Worm (Caenorhabditis elegans) whole organism, L4 larva: ENCODE measurements around the gene thn-2.
A peak's percentile ranks its signal among the peaks of the same experiment; 100 is the strongest.

Experiments used
- F10B5.3 ChIP-seq: sonication (generic microtip); optimal IDR thresholded peaks from 2 replicates; lab custom pipeline; 2016; ENCODE audit warnings: mild to moderate bottlenecking, missing genetic modification characterization, missing compliant biosample characterization
- F26F4.8 ChIP-seq: fragments of 200-800 bp; sonication (Bioruptor generic); conservative IDR thresholded peaks from 2 replicates; pipeline ENCODE4 v1.3.6; 2022; ENCODE audit warnings: missing genetic modification characterization, missing compliant biosample characterization
- F49E8.2 ChIP-seq: sonication (generic microtip); optimal IDR thresholded peaks from 2 replicates; lab custom pipeline; 2016; ENCODE audit warnings: missing compliant biosample characterization, mild to moderate bottlenecking, missing genetic modification characterization, borderline replicate concordance
- R02D3.7 ChIP-seq: fragments of 150-350 bp; sonication (generic microtip); optimal IDR thresholded peaks from 3 replicates; lab custom pipeline; 2014; ENCODE audit warnings: missing biosample characterization, missing genetic modification characterization
- T20F7.1 ChIP-seq: fragments of 200-800 bp; sonication (Bioruptor generic); optimal IDR thresholded peaks from 2 replicates; lab custom pipeline; 2018; ENCODE audit warnings: mild to moderate bottlenecking, missing genetic modification characterization, missing compliant biosample characterization
- T26A8.4 ChIP-seq: fragments of 200-800 bp; sonication (Bioruptor generic); IDR thresholded peaks from 2 replicates; pipeline ENCODE4 v1.3.6; 2022; ENCODE audit warnings: missing genetic modification characterization, missing compliant biosample characterization
- Y48G9A.11 ChIP-seq: fragments of 200-800 bp; sonication (Bioruptor generic); IDR thresholded peaks from 2 replicates; pipeline ENCODE4 v1.3.6; 2022; ENCODE audit warnings: missing genetic modification reagents, missing genetic modification characterization, missing compliant biosample characterization
- ZK337.2 ChIP-seq: fragments of 200-800 bp; sonication (Bioruptor generic); IDR thresholded peaks from 2 replicates; pipeline ENCODE4 v1.3.6; 2022; ENCODE audit warnings: missing genetic modification reagents, missing genetic modification characterization, missing compliant biosample characterization
- aha-1 ChIP-seq: fragments of 150-350 bp; peaks from one replicate; lab custom pipeline; 2014; ENCODE audit warnings: missing biosample characterization, missing genetic modification characterization
- ama-1 ChIP-seq: fragments of 150-350 bp; optimal IDR thresholded peaks from 2 replicates; lab custom pipeline; 2014; ENCODE audit warnings: inconsistent platforms, mixed read lengths
- attf-4 ChIP-seq: sonication (generic microtip); optimal IDR thresholded peaks from 3 replicates; lab custom pipeline; 2017; ENCODE audit warnings: missing biosample characterization, missing genetic modification characterization
- ceh-44 ChIP-seq: fragments of 200-800 bp; sonication (Bioruptor generic); IDR thresholded peaks from 2 replicates; pipeline ENCODE4 v1.3.6; 2022; ENCODE audit warnings: missing genetic modification reagents, missing genetic modification characterization, missing compliant biosample characterization
- ceh-82 ChIP-seq: sonication (generic microtip); optimal IDR thresholded peaks from 2 replicates; lab custom pipeline; 2017; ENCODE audit warnings: missing biosample characterization, missing genetic modification characterization
- ces-1 ChIP-seq: fragments of 150-350 bp; sonication (generic microtip); optimal IDR thresholded peaks from 4 replicates; lab custom pipeline; 2014; ENCODE audit warnings: missing biosample characterization, missing genetic modification reagents, missing genetic modification characterization
- cey-2 ChIP-seq: sonication (generic microtip); optimal IDR thresholded peaks from 3 replicates; lab custom pipeline; 2017; ENCODE audit warnings: missing genetic modification characterization, mild to moderate bottlenecking, missing compliant biosample characterization, antibody characterized with exemption, borderline replicate concordance; ENCODE audit not compliant: insufficient read depth
- ctbp-1 ChIP-seq: fragments of 200-800 bp; sonication (Bioruptor generic); IDR thresholded peaks from 2 replicates; pipeline ENCODE4 v1.3.6; 2022; ENCODE audit warnings: missing genetic modification reagents, missing genetic modification characterization, missing compliant biosample characterization
- daf-16 ChIP-seq, 3 experiments: sonication (generic microtip); optimal IDR thresholded peaks; 2 replicates each; lab custom pipeline; 2016 to 2017; ENCODE audit warnings: missing genetic modification characterization in 3 of 3, missing genetic modification reagents in 3 of 3, mild to moderate bottlenecking in 2 of 3, missing compliant biosample characterization in 2 of 3, missing biosample characterization in 1 of 3, moderate library complexity in 1 of 3
- daf-19 ChIP-seq: fragments of 200-800 bp; sonication (Bioruptor generic); conservative IDR thresholded peaks from 2 replicates; pipeline ENCODE4 v1.3.6; 2022; ENCODE audit warnings: missing genetic modification characterization, missing compliant biosample characterization
- duxl-1 ChIP-seq: sonication (generic microtip); optimal IDR thresholded peaks from 2 replicates; lab custom pipeline; 2016; ENCODE audit warnings: mild to moderate bottlenecking, missing genetic modification characterization, moderate library complexity, missing compliant biosample characterization; ENCODE audit not compliant: poor library complexity
- dve-1 ChIP-seq: sonication (generic microtip); optimal IDR thresholded peaks from 2 replicates; lab custom pipeline; 2017; ENCODE audit warnings: antibody characterized with exemption, mild to moderate bottlenecking, missing genetic modification characterization, missing compliant biosample characterization; ENCODE audit not compliant: insufficient read depth
- egl-27 ChIP-seq: sonication (generic microtip); optimal IDR thresholded peaks from 3 replicates; lab custom pipeline; 2017; ENCODE audit warnings: missing biosample characterization, missing genetic modification reagents, missing genetic modification characterization
- fos-1 ChIP-seq: fragments of 150-350 bp; optimal IDR thresholded peaks from 2 replicates; lab custom pipeline; 2014; ENCODE audit warnings: missing biosample characterization, missing genetic modification characterization
- hif-1 ChIP-seq, 2 experiments: sonication (generic microtip); optimal IDR thresholded peaks; 2 replicates each; lab custom pipeline; 2016 to 2017; ENCODE audit warnings: missing compliant biosample characterization in 2 of 2, missing genetic modification characterization in 2 of 2, missing genetic modification reagents in 2 of 2, missing genotype in 2 of 2, mild to moderate bottlenecking in 1 of 2
- hlh-11 ChIP-seq: fragments of 200-800 bp; sonication (Bioruptor generic); optimal IDR thresholded peaks from 2 replicates; lab custom pipeline; 2018; ENCODE audit warnings: mild to moderate bottlenecking, missing genetic modification characterization, missing compliant biosample characterization
- hlh-30 ChIP-seq: sonication (generic microtip); optimal IDR thresholded peaks from 2 replicates; lab custom pipeline; 2017; ENCODE audit warnings: antibody characterized with exemption, mild to moderate bottlenecking, missing genetic modification characterization, missing compliant biosample characterization; ENCODE audit not compliant: insufficient read depth
- hmg-1.1 ChIP-seq: fragments of 200-800 bp; sonication (Bioruptor generic); IDR thresholded peaks from 2 replicates; pipeline ENCODE4 v1.3.6; 2022; ENCODE audit warnings: missing genetic modification reagents, missing genetic modification characterization, missing compliant biosample characterization
- lim-7 ChIP-seq: fragments of 200-800 bp; sonication (Bioruptor generic); IDR thresholded peaks from 2 replicates; pipeline ENCODE4 v1.3.6; 2022; ENCODE audit warnings: missing genetic modification characterization, missing compliant biosample characterization
- lin-29 ChIP-seq: fragments of 200-800 bp; sonication (Bioruptor generic); IDR thresholded peaks from 2 replicates; pipeline ENCODE4 v1.3.6; 2022; ENCODE audit warnings: missing genetic modification reagents, missing genetic modification characterization, missing compliant biosample characterization
- lin-38 ChIP-seq: fragments of 200-800 bp; sonication (Bioruptor generic); IDR thresholded peaks from 2 replicates; pipeline ENCODE4 v1.3.6; 2022; ENCODE audit warnings: missing genetic modification reagents, missing genetic modification characterization, missing compliant biosample characterization
- madf-9 ChIP-seq: fragments of 200-800 bp; sonication (Bioruptor generic); conservative IDR thresholded peaks from 2 replicates; pipeline ENCODE4 v1.3.6; 2022; ENCODE audit warnings: missing genetic modification reagents, missing genetic modification characterization, missing compliant biosample characterization
- mep-1 ChIP-seq: fragments of 150-350 bp; sonication (generic microtip); optimal IDR thresholded peaks from 3 replicates; lab custom pipeline; 2014; ENCODE audit warnings: missing biosample characterization, missing genetic modification characterization
- mes-2 ChIP-seq: sonication (generic microtip); optimal IDR thresholded peaks from 2 replicates; lab custom pipeline; 2016; ENCODE audit warnings: missing genotype, mild to moderate bottlenecking, missing genetic modification characterization, missing compliant biosample characterization; ENCODE audit not compliant: poor library complexity, severe bottlenecking
- mxl-2 ChIP-seq: fragments of 200-800 bp; sonication (Bioruptor generic); conservative IDR thresholded peaks from 2 replicates; pipeline ENCODE4 v1.3.6; 2022; ENCODE audit warnings: missing genetic modification reagents, missing genetic modification characterization, missing compliant biosample characterization
- nhr-10 ChIP-seq: fragments of 150-350 bp; optimal IDR thresholded peaks from 2 replicates; lab custom pipeline; 2014; ENCODE audit warnings: missing biosample characterization, missing genetic modification characterization
- nhr-11 ChIP-seq: fragments of 150-350 bp; optimal IDR thresholded peaks from 2 replicates; lab custom pipeline; 2014; ENCODE audit warnings: missing biosample characterization, missing genetic modification characterization
- nhr-111 ChIP-seq: fragments of 200-800 bp; sonication (Bioruptor generic); optimal IDR thresholded peaks from 2 replicates; lab custom pipeline; 2018; ENCODE audit warnings: mild to moderate bottlenecking, missing genetic modification characterization, missing compliant biosample characterization
- nhr-28 ChIP-seq: fragments of 150-350 bp; optimal IDR thresholded peaks from 2 replicates; lab custom pipeline; 2014; ENCODE audit warnings: missing biosample characterization, missing genetic modification characterization
- nhr-42 ChIP-seq: fragments of 200-800 bp; sonication (Bioruptor generic); IDR thresholded peaks from 2 replicates; pipeline ENCODE4 v1.3.6; 2022; ENCODE audit warnings: missing genetic modification characterization, missing compliant biosample characterization
- nhr-6 ChIP-seq: fragments of 150-350 bp; optimal IDR thresholded peaks from 2 replicates; lab custom pipeline; 2014; ENCODE audit warnings: missing biosample characterization, missing genetic modification characterization
- nhr-77 ChIP-seq: fragments of 150-350 bp; optimal IDR thresholded peaks from 2 replicates; lab custom pipeline; 2014; ENCODE audit warnings: missing biosample characterization, missing genetic modification characterization
- pha-4 ChIP-seq, 2 experiments: fragments of 150-350 bp in 1 of 2; fragments of 200-800 bp in 1 of 2; sonication (Bioruptor generic) in 1 of 2; IDR thresholded peaks in 1 of 2; optimal IDR thresholded peaks in 1 of 2; 2 replicates each; pipeline versions ENCODE4 v1.3.6 to Lab custom; 2014 to 2022; ENCODE audit warnings: missing genetic modification characterization in 2 of 2, missing genetic modification reagents in 2 of 2, missing biosample characterization in 1 of 2, missing compliant biosample characterization in 1 of 2
- pqm-1 ChIP-seq: sonication (generic microtip); optimal IDR thresholded peaks from 2 replicates; lab custom pipeline; 2017; ENCODE audit warnings: missing biosample characterization, missing genetic modification characterization
- snpc-1.2 ChIP-seq: fragments of 200-800 bp; sonication (Bioruptor generic); IDR thresholded peaks from 2 replicates; pipeline ENCODE4 v1.3.6; 2022; ENCODE audit warnings: missing genetic modification reagents, missing genetic modification characterization, missing compliant biosample characterization
- zfp-2 ChIP-seq: sonication (generic microtip); optimal IDR thresholded peaks from 2 replicates; lab custom pipeline; 2016; ENCODE audit warnings: mild to moderate bottlenecking, missing genetic modification characterization, missing compliant biosample characterization
- zip-2 ChIP-seq: fragments of 150-350 bp; optimal IDR thresholded peaks from 2 replicates; lab custom pipeline; 2014; ENCODE audit warnings: missing biosample characterization, missing genetic modification characterization

thn-2 gene

ce11 chrIV:12371879-12372278, 11.1 kb upstream of the thn-2 start, which contains the start of gene wdr-46 (continued):
- TF ChIP-seq ces-1 (GFP tag; lab: Kevin White, UChicago) (peak; percentile 29), ceh-44 (GFP tag; lab: Robert Waterston, UW) (no peak), nhr-77 (tag; lab: Kevin White, UChicago) (peak; percentile 73), T26A8.4 (peak; percentile 80), nhr-28 (tag; lab: Kevin White, UChicago) (peak; percentile 50), lin-38 (GFP tag; lab: Robert Waterston, UW) (no peak; the same call in 1 of the 2 replicates), nhr-10 (no peak), T20F7.1 (no peak), duxl-1 (tag; lab: Kevin White, UChicago) (peak; percentile 75), nhr-6 (peak; percentile 47), lim-7 (GFP tag; lab: Robert Waterston, UW) (no peak), snpc-1.2 (GFP tag; lab: Robert Waterston, UW) (peak; percentile 65; the same call in 1 of the 2 replicates), mep-1 (tag; lab: Kevin White, UChicago) (peak; percentile 88), cey-2 (tag; lab: Kevin White, UChicago) (peak; percentile 7), F10B5.3 (tag; lab: Kevin White, UChicago) (no peak), nhr-11 (tag; lab: Kevin White, UChicago) (peak; percentile 16), lin-29 (peak; percentile 43; the same call in 1 of the 2 replicates), zip-2 (tag; lab: Kevin White, UChicago) (peak; percentile 30), hmg-1.1 (GFP tag; lab: Robert Waterston, UW) (peak; percentile 74), nhr-111 (GFP tag; lab: Kevin White, UChicago) (no peak), ceh-82 (tag; lab: Kevin White, UChicago) (no peak), hlh-30 (tag; lab: Kevin White, UChicago) (peak; percentile 82), ama-1 (lab: Kevin White, UChicago) (peak; percentile 39), fos-1 (no peak), madf-9 (GFP tag; lab: Robert Waterston, UW) (no peak), nhr-42 (GFP tag; lab: Robert Waterston, UW) (no peak), hlh-11 (tag; lab: Kevin White, UChicago) (peak; percentile 62), aha-1 (peak; percentile 93), daf-19 (no peak), dve-1 (tag; lab: Kevin White, UChicago) (peak; percentile 78), daf-16 (GFP tag; optimal IDR thresholded peaks at IDR 0.05; lab: Kevin White, UChicago) (no peak), daf-16 (tag; optimal IDR thresholded peaks at IDR 0.05; lab: Kevin White, UChicago) (peak; percentile 27), pha-4 (GFP tag; IDR thresholded peaks at IDR 0.05; lab: Robert Waterston, UW) (no peak; the same call in 1 of the 2 replicates), pha-4 (tag; optimal IDR thresholded peaks at IDR 0.05; lab: Kevin White, UChicago) (peak; percentile 63), Y48G9A.11 (GFP tag; lab: Robert Waterston, UW) (0 out of 2 replicates have a peak, but pooled peaks have one; percentile 21), mes-2 (peak; percentile 91), hif-1 (tag; optimal IDR thresholded peaks at IDR 0.05; lab: Kevin White, UChicago) (peak in 1 of 2 experiments; percentile 56), pqm-1 (tag; lab: Kevin White, UChicago) (no peak), mxl-2 (no peak), R02D3.7 (tag; lab: Kevin White, UChicago) (no peak), ctbp-1 (0 out of 2 replicates have a peak, but pooled peaks have one; percentile 7), F49E8.2 (tag; lab: Kevin White, UChicago) (peak; percentile 2), egl-27 (tag; lab: Kevin White, UChicago) (no peak), zfp-2 (tag; lab: Kevin White, UChicago) (no peak), F26F4.8 (no peak), ZK337.2 (GFP tag; lab: Robert Waterston, UW) (no peak), attf-4 (no peak)
